Fruit fly (Drosophila melanogaster): ENCODE measurements around the gene Vml.

- TF ChIP-seq Ets98B (GFP tag; IDR thresholded peaks at IDR 0.05), result no peak
- no peak for TF ChIP-seq CG9948 (tag; optimal IDR thresholded peaks at IDR 0.05)
- no peak for TF ChIP-seq CG12605 (GFP tag; IDR thresholded peaks at IDR 0.05)
- TF ChIP-seq CG17806 (tag; optimal IDR thresholded peaks at IDR 0.05), result no peak
- no peak for TF ChIP-seq CG8301 (tag; optimal IDR thresholded peaks at IDR 0.05)
- no peak for TF ChIP-seq EcR (GFP tag; optimal IDR thresholded peaks at IDR 0.05)
- TF ChIP-seq CG34367 (tag; optimal IDR thresholded peaks at IDR 0.05), result no peak
- no peak for TF ChIP-seq CG14655 (GFP tag; optimal IDR thresholded peaks at IDR 0.05)
- TF ChIP-seq Pif1A (GFP tag; optimal IDR thresholded peaks at IDR 0.05), result no peak
Measured at dm6 chrX:2286255-2286654, 10.6 kb downstream of the Vml start.

Measured in whole organism, pupa.